Worm (Caenorhabditis elegans) whole organism, midembryonic: Measurements from ENCODE around the gene ceh-89.

Experiments used
- T22C8.4 ChIP-seq: fragments of 200-800 bp; sonication (Bioruptor generic); IDR thresholded peaks from 2 replicates; pipeline ENCODE4 v1.3.6; 2022; ENCODE audit warnings: missing genetic modification characterization, missing compliant biosample characterization
- cog-1 ChIP-seq: sonication (generic microtip); optimal IDR thresholded peaks from 2 replicates; lab custom pipeline; 2016; ENCODE audit warnings: missing genetic modification characterization, missing compliant biosample characterization
- klf-2 ChIP-seq: fragments of 200-800 bp; sonication (Bioruptor generic); conservative IDR thresholded peaks from 2 replicates; pipeline ENCODE4 v1.3.6; 2022; ENCODE audit warnings: missing genetic modification reagents, missing genetic modification characterization, missing compliant biosample characterization
- med-1 ChIP-seq: sonication (generic microtip); optimal IDR thresholded peaks from 2 replicates; lab custom pipeline; 2017; ENCODE audit warnings: missing genetic modification characterization, mild to moderate bottlenecking, missing compliant biosample characterization, antibody characterized with exemption, missing genetic modification reagents; ENCODE audit not compliant: insufficient read depth
- ref-1 ChIP-seq: fragments of 200-800 bp; sonication (Bioruptor generic); conservative IDR thresholded peaks from 2 replicates; pipeline ENCODE4 v1.3.6; 2022; ENCODE audit warnings: missing genetic modification reagents, missing genetic modification characterization, missing compliant biosample characterization
- tab-1 ChIP-seq: fragments of 200-800 bp; sonication (Bioruptor generic); IDR thresholded peaks from 2 replicates; pipeline ENCODE4 v1.3.6; 2022; ENCODE audit warnings: missing genetic modification characterization, missing compliant biosample characterization
- ztf-23 ChIP-seq: fragments of 200-800 bp; sonication (Bioruptor generic); IDR thresholded peaks from 2 replicates; pipeline ENCODE4 v1.3.6; 2022; ENCODE audit warnings: missing genetic modification reagents, missing genetic modification characterization, missing compliant biosample characterization

- TF ChIP-seq klf-2 (GFP tag; lab: Robert Waterston, UW) (no peak), ref-1 (GFP tag; lab: Robert Waterston, UW) (no peak), ztf-23 (no peak), T22C8.4 (GFP tag; lab: Robert Waterston, UW) (no peak), cog-1 (tag; lab: Kevin White, UChicago) (no peak), tab-1 (GFP tag; lab: Robert Waterston, UW) (no peak), med-1 (GFP tag; lab: Kevin White, UChicago) (no peak)
These were observed 33.5 kb upstream of the ceh-89 start, which contains the start of gene F16B12.7 for ce11 chrX:14108245-14108644.
